Worm (Caenorhabditis elegans): ENCODE results near the gene R166.2.

DNA sequence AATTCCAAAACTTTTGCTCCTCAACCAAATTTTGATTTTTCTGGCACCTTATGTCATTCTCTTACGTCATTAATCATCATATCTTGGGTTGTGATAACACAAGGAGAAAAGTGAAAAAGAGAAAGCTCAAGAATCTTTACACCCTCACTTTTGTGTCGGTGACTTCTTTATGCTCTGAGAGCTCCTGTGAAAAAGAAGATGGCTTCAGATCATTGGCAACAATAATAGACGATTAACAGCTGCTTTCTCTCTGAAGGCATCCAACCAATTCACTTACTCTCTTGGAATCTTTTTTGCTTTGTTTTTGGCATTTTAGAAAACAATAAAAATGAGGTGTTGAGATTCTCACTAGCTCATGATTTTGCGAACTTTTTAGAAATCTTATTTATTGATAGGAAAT, 32.0 kb upstream of the R166.2 start:
- TF ChIP-seq unc-62 (GFP tag; optimal IDR thresholded peaks at IDR 0.05 in 1 of 2): no peak
- TF ChIP-seq unc-62 (tag; optimal IDR thresholded peaks at IDR 0.05): no peak
- TF ChIP-seq nhr-6 (tag; optimal IDR thresholded peaks at IDR 0.05): no peak
- TF ChIP-seq ama-1 (optimal IDR thresholded peaks at IDR 0.05): no peak
- no peak for TF ChIP-seq pha-4 (GFP tag; IDR thresholded peaks at IDR 0.05)
- TF ChIP-seq pha-4 (tag; optimal IDR thresholded peaks at IDR 0.05): no peak
- TF ChIP-seq dve-1 (tag; optimal IDR thresholded peaks at IDR 0.05; ENCODE audit: insufficient read depth): no peak
- TF ChIP-seq nhr-10 (tag; optimal IDR thresholded peaks at IDR 0.05): no peak
- TF ChIP-seq ztf-11 (tag; optimal IDR thresholded peaks at IDR 0.05): no peak
- TF ChIP-seq spr-3 (GFP tag; optimal IDR thresholded peaks at IDR 0.05): no peak
- no peak for TF ChIP-seq zfp-3 (GFP tag; conservative IDR thresholded peaks at IDR 0.05)
